Worm (Caenorhabditis elegans) whole organism, L3 larva: ENCODE results near the gene flp-27.

Experiments used
- ama-1 ChIP-seq: fragments of 150-350 bp; optimal IDR thresholded peaks from 2 replicates; lab custom pipeline; 2018
- daf-12 ChIP-seq: fragments of 150-350 bp; optimal IDR thresholded peaks from 2 replicates; lab custom pipeline; 2014; ENCODE audit warnings: missing biosample characterization, missing genetic modification reagents, missing genetic modification characterization
- elt-1 ChIP-seq: fragments of 150-350 bp; optimal IDR thresholded peaks from 2 replicates; lab custom pipeline; 2014; ENCODE audit warnings: missing biosample characterization, missing genetic modification characterization
- eor-1 ChIP-seq, 2 experiments: fragments of 150-350 bp; optimal IDR thresholded peaks; 2 replicates each; lab custom pipeline; 2014 to 2018; ENCODE audit warnings: missing biosample characterization in 2 of 2, missing genetic modification characterization in 2 of 2
- fkh-10 ChIP-seq: sonication (generic microtip); optimal IDR thresholded peaks from 2 replicates; lab custom pipeline; 2017; ENCODE audit warnings: missing biosample characterization, missing genetic modification reagents, missing genetic modification characterization
- hmg-11 ChIP-seq: sonication (generic microtip); optimal IDR thresholded peaks from 2 replicates; lab custom pipeline; 2016; ENCODE audit warnings: missing genetic modification characterization, missing compliant biosample characterization
- jun-1 ChIP-seq: fragments of 150-350 bp; optimal IDR thresholded peaks from 2 replicates; lab custom pipeline; 2014; ENCODE audit warnings: missing biosample characterization, missing genetic modification reagents, missing genetic modification characterization
- lin-15B ChIP-seq: fragments of 150-350 bp; optimal IDR thresholded peaks from 2 replicates; lab custom pipeline; 2014; ENCODE audit warnings: missing biosample characterization, missing genetic modification characterization
- lin-39 ChIP-seq: fragments of 150-350 bp; optimal IDR thresholded peaks from 2 replicates; lab custom pipeline; 2018; ENCODE audit warnings: missing biosample characterization, missing genetic modification reagents, missing genetic modification characterization
- mdl-1 ChIP-seq: fragments of 150-350 bp; optimal IDR thresholded peaks from 2 replicates; lab custom pipeline; 2014; ENCODE audit warnings: missing biosample characterization, missing genetic modification characterization
- nfya-1 ChIP-seq: sonication (generic microtip); optimal IDR thresholded peaks from 2 replicates; lab custom pipeline; 2017; ENCODE audit warnings: missing genetic modification characterization, mild to moderate bottlenecking, missing compliant biosample characterization, antibody characterized with exemption, moderate library complexity; ENCODE audit not compliant: insufficient read depth
- nhr-11 ChIP-seq: fragments of 150-350 bp; optimal IDR thresholded peaks from 2 replicates; lab custom pipeline; 2014; ENCODE audit warnings: missing biosample characterization, missing genetic modification characterization
- nhr-237 ChIP-seq: fragments of 150-350 bp; optimal IDR thresholded peaks from 2 replicates; lab custom pipeline; 2014; ENCODE audit warnings: missing biosample characterization, missing genetic modification characterization
- nhr-25 ChIP-seq: sonication (generic microtip); optimal IDR thresholded peaks from 2 replicates; lab custom pipeline; 2017; ENCODE audit warnings: missing biosample characterization, missing genetic modification characterization
- nhr-76 ChIP-seq: fragments of 150-350 bp; sonication (generic microtip); optimal IDR thresholded peaks from 5 replicates; lab custom pipeline; 2014; ENCODE audit warnings: missing biosample characterization, missing genetic modification characterization
- pqm-1 ChIP-seq: fragments of 150-350 bp; optimal IDR thresholded peaks from 2 replicates; lab custom pipeline; 2017; ENCODE audit warnings: missing biosample characterization, missing genetic modification characterization, inconsistent platforms
- snpc-4 ChIP-seq: fragments of 150-350 bp; optimal IDR thresholded peaks from 2 replicates; lab custom pipeline; 2014; ENCODE audit warnings: missing biosample characterization, missing genetic modification characterization
- tbx-2 ChIP-seq: sonication (generic microtip); optimal IDR thresholded peaks from 2 replicates; lab custom pipeline; 2016; ENCODE audit warnings: mild to moderate bottlenecking, missing genetic modification characterization, missing compliant biosample characterization
- unc-39 ChIP-seq: sonication (generic microtip); optimal IDR thresholded peaks from 4 replicates; lab custom pipeline; 2017; ENCODE audit warnings: missing biosample characterization, missing genetic modification characterization
- zag-1 ChIP-seq: fragments of 150-350 bp; optimal IDR thresholded peaks from 2 replicates; lab custom pipeline; 2014; ENCODE audit warnings: missing biosample characterization, missing genetic modification characterization
- ztf-11 ChIP-seq: fragments of 150-350 bp; optimal IDR thresholded peaks from 2 replicates; lab custom pipeline; 2014; ENCODE audit warnings: missing biosample characterization, missing genetic modification characterization

Gene flp-27

DNA sequence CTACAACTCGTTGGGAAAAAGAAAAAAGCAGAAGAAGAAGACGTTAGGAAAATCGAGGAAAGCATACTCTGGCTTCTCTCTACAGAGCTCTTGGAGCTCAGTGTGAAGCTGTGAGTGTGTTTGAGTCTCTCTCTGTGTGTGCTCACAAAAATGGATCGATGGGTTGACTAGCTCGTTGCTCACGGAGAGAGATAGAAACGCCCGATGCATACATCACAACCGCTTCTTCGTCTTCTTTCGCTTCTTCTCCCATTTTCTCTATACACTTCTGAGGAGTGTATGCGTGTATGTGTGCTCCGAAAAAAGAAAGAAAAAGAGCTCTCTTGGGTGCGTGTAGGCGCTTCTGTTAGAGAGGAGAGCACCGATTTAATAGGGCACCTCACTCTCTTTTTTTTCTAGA is 44.3 kb downstream of the flp-27 start:
- TF ChIP-seq ama-1 (no peak), nhr-11 (peak; percentile 6), pqm-1 (tag; lab: Kevin White, UChicago) (no peak), nhr-237 (no peak), nfya-1 (tag; lab: Kevin White, UChicago) (peak; percentile 80), unc-39 (no peak), lin-39 (tag; lab: Kevin White, UChicago) (peak; percentile 94), nhr-76 (tag; lab: Kevin White, UChicago) (no peak), hmg-11 (tag; lab: Kevin White, UChicago) (peak; percentile 66), lin-15B (tag; lab: Kevin White, UChicago) (peak; percentile 71), snpc-4 (peak; percentile 73), zag-1 (tag; lab: Kevin White, UChicago) (peak; percentile 46), ztf-11 (tag; lab: Kevin White, UChicago) (no peak), fkh-10 (GFP tag; lab: Kevin White, UChicago) (peak; percentile 89), elt-1 (tag; lab: Kevin White, UChicago) (no peak), tbx-2 (tag; lab: Kevin White, UChicago) (peak; percentile 42)

DNA sequence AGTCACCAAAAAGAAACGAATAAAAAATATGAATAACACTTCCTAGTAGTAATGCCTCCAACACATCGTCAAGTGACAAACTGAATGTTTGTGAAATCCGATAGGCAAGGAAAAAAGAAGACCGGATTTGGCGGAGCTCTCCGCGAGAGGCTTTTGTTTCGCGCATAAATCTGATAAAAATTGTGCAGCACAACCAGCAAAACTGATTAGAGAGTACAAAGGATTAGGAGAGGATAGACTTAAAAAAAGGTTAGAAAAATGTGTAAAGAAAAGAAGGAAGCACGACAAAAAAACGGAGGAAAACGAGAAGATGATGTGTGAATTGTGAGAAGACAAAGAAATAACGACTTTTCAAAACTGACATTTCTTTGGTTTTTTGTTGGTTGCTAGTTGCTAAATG is 46.9 kb downstream of the flp-27 start, which contains the start of gene rab-3:
Gene rab-3 (minus strand): TSS at position 147 of the 400 bp plus-strand sequence.
- no peak for TF ChIP-seq mdl-1 (tag; lab: Kevin White, UChicago)
- no peak for TF ChIP-seq eor-1 (tag; optimal IDR thresholded peaks at IDR 0.05; lab: Kevin White, UChicago)
- no peak for TF ChIP-seq nhr-25 (tag; lab: Kevin White, UChicago)
- peak; percentile 66 for TF ChIP-seq fkh-10 (GFP tag; lab: Kevin White, UChicago)
- no peak for TF ChIP-seq daf-12 (tag; lab: Kevin White, UChicago)

DNA sequence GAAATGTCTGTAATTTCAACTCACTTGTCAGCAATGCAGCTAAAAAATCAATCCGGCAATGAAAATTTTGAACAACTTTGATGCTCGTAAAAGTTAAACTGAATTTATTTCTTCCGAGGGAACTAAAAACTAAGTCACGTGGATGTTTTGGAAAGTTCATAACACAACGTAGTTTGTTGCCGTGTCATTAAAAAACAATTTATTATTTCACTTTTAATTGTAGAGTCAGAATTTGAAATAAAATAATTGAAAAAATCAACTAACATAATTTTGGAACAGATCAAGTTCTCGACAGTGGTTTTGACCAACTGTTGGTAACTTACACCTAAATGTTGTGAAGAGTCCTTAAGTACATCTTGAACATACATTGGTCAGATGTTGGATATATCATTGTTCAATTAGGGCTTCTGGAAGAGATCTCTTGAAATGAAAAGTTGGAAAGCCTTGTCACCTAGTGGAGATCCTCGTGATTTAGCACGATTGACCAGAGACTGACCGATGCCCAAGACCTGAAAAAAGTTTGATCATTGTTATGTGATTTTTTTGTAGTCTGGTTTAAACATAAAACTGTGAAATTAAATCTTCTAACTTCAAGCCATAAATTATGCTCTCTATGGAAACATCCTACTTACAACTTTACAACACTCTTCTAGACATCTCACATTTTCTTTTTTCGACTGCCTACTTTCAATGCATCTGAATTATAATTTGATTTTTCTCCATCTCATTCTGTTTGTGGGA is 49.7 kb downstream of the flp-27 start, which contains the start of the genes C18A3.7 and C18A3.11:
Gene C18A3.7 (minus strand): TSS at position 101 of the 741 bp plus-strand sequence.
Gene C18A3.11 (plus strand): TSS at position 691 of the 741 bp plus-strand sequence.
- no peak for TF ChIP-seq jun-1
